Fruit fly (Drosophila melanogaster) Kc167 (cell line): ENCODE measurements around the gene GlcAT-S.

Experiments
- Myc ChIP-seq: fragments of >200 bp; optimal IDR thresholded peaks from 2 replicates; lab custom pipeline; 2017; ENCODE audit warnings: missing external identifiers
- Sin3A ChIP-seq: fragments of >200 bp; optimal IDR thresholded peaks from 2 replicates; lab custom pipeline; 2018; ENCODE audit warnings: missing external identifiers
- h ChIP-seq: fragments of >200 bp; optimal IDR thresholded peaks from 3 replicates; lab custom pipeline; 2018; ENCODE audit warnings: missing external identifiers
- insv ChIP-seq: fragments of >200 bp; optimal IDR thresholded peaks from 3 replicates; lab custom pipeline; 2018; ENCODE audit warnings: missing external identifiers
- psq ChIP-seq: fragments of >200 bp; optimal IDR thresholded peaks from 2 replicates; lab custom pipeline; 2017; ENCODE audit warnings: missing external identifiers
- ttk ChIP-seq: sonication (Bioruptor generic); optimal IDR thresholded peaks from 2 replicates; lab custom pipeline; 2017; ENCODE audit warnings: missing external identifiers

The GlcAT-S gene

dm6 chr2L:9613922-9614321, 2.3 kb upstream of the GlcAT-S start:
- TF ChIP-seq psq (lab: Kevin White, UChicago) (no peak), Myc (no peak), insv (no peak), Sin3A (lab: Kevin White, UChicago) (no peak), h (no peak), ttk (lab: Kevin White, UChicago) (no peak)

DNA sequence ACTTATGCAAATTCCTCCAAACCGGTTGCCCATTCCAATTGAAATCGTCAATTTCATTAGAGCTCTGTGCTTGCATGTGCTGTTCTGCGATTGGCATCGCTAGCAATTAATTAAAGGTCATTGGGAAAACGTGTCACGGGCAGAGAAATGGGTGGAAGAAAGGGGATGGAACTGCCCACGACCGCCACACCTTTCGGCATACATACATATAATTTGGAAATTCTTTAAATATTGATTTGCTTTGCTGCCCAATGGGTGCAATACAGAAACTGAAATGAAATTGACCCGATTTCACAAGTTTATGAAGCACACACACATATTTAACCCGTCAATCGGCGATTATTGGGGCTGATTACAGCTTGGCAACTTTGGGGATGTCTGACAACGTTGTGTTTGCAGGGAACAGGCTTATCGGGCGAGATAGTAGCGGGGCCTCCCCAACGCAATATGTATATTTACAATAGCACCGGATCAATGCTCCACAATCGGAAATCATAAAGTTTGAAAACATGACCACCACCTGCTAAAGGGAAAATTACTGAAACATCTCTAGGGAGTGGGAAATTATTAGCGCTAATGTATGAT, 1.5 kb upstream of the GlcAT-S start:
- TF ChIP-seq ttk (lab: Kevin White, UChicago), result no peak
- TF ChIP-seq Sin3A (lab: Kevin White, UChicago), result no peak

DNA sequence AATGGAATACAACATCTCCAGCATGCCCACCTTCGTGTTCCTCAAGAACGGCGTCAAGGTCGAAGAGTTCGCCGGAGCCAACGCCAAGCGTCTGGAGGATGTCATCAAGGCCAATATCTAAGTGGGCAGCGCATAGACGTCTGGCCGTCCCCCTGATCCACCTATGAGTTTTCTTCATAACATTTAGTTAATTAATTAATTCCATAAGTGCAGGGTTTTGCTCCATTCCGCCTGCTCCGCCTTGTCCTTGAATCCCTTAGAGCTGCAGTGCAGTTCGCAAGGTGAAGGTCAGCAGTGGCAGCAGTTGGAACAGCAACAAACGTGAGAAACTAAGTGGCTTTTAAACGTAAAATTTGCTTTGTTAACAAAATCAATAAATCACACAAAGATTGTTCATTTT, 708 bp upstream of the GlcAT-S start:
- TF ChIP-seq insv (no peak), Myc (no peak), Sin3A (lab: Kevin White, UChicago) (no peak), psq (lab: Kevin White, UChicago) (no peak), ttk (lab: Kevin White, UChicago) (no peak), h (no peak)

- TF ChIP-seq psq (lab: Kevin White, UChicago) (no peak), insv (no peak), ttk (lab: Kevin White, UChicago) (no peak), h (no peak), Myc (no peak), Sin3A (lab: Kevin White, UChicago) (no peak)
Observed at dm6 chr2L:9616654-9617053, 385 bp downstream of the GlcAT-S start.

- TF ChIP-seq psq (lab: Kevin White, UChicago) (no peak), ttk (lab: Kevin White, UChicago) (no peak), insv (no peak), Sin3A (lab: Kevin White, UChicago) (no peak), h (no peak), Myc (no peak)
Observed at dm6 chr2L:9617908-9618307, 1.6 kb downstream of the GlcAT-S start.

dm6 chr2L:9618871-9619270, 2.6 kb downstream of the GlcAT-S start:
- TF ChIP-seq h (no peak), ttk (lab: Kevin White, UChicago) (no peak), Myc (no peak), insv (no peak), psq (lab: Kevin White, UChicago) (no peak), Sin3A (lab: Kevin White, UChicago) (no peak)

DNA sequence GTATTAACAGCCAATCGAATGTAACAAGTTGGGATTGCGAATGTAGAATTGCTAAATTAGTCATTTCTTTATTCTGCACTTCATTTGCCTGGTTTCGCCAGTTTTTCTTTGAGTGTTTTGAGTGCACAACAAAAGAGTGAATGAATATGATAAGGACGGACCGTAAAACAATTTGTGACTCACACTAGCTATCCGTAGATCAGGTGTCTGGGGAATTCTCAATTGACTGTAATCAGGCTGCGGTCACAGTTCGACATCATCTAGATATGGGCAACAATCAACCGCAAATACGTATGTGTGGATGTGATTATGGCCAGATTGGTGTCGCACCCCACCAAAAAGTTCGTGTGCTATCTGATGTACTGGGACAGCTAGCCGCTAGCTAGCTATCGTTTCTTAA, 3.7 kb downstream of the GlcAT-S start:
- TF ChIP-seq ttk (lab: Kevin White, UChicago), result no peak
- no peak for TF ChIP-seq h
- no peak for TF ChIP-seq Sin3A (lab: Kevin White, UChicago)
- no peak for TF ChIP-seq psq (lab: Kevin White, UChicago)
- no peak for TF ChIP-seq Myc
- TF ChIP-seq insv, result no peak

- TF ChIP-seq insv (no peak), Sin3A (lab: Kevin White, UChicago) (no peak), h (no peak), Myc (no peak), ttk (lab: Kevin White, UChicago) (no peak), psq (lab: Kevin White, UChicago) (no peak)
Observed at dm6 chr2L:9625185-9625584, 8.9 kb downstream of the GlcAT-S start, which contains the start of gene CG31882. Gene CG31882 (minus strand): TSS chr2L:9625285.

DNA sequence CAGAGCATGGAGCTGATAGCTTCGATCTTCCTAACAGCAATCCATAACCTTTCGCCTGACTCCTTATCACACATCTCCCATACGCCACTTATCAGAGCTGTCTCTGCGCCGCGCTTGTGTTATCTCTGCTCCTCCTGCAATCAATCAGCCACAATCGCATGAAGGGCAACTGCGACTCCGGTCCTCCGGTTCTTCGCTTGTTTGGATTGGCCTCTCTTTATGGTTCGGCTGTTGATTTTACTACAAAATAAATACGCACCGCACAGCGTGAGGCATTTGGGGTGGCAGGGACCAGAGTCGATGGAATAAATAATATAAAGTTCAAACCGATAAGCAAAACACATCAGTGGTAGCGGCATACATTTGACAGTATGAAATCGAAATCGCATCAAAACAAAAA, 16.8 kb downstream of the GlcAT-S start:
- TF ChIP-seq h (no peak), psq (lab: Kevin White, UChicago) (no peak), Sin3A (lab: Kevin White, UChicago) (no peak), insv (no peak), ttk (lab: Kevin White, UChicago) (no peak), Myc (no peak)

DNA sequence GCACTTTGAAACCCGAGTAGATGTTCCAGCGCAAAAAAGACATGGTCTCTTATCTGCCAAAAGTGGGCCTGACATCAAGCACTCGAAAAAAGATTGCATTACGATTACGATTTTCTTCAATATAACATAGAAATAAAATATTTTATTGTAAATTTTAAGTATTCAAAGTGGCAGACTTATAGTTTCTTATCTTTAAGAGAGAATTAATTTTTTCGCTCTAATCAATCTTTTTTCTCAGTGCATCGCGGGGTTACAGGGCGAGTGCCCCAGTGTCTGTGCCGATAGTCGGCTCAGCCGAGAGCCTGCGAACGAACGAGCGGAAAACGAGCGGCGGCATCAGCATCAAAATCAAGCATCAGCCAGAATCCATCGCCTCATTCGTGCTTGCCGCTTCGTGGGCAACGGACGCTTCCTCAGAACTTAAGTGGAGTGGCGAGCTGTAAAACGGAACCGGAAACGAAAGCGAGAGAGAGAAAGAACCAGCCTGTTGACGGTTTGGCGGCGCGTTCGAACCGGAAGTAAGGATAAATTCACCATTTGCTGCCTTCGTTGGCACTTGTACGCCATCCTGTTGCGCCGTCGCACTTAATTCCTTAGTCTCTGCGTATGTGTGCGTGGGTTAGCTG, 17.7 kb downstream of the GlcAT-S start, which contains the start of gene Apoltp:
Gene Apoltp (plus strand): TSS at position 369 of the 626 bp plus-strand sequence.
- no peak for TF ChIP-seq psq (lab: Kevin White, UChicago)
- no peak for TF ChIP-seq ttk (lab: Kevin White, UChicago)
- no peak for TF ChIP-seq Sin3A (lab: Kevin White, UChicago)
- no peak for TF ChIP-seq Myc
- no peak for TF ChIP-seq h
- no peak for TF ChIP-seq insv

dm6 chr2L:9656300-9656699, 40.0 kb downstream of the GlcAT-S start, which contains the start of gene CG33299:
Gene CG33299 (plus strand): TSS chr2L:9656600.
- no peak for TF ChIP-seq Sin3A (lab: Kevin White, UChicago)
- TF ChIP-seq ttk (lab: Kevin White, UChicago), result no peak
- TF ChIP-seq h, result no peak
- TF ChIP-seq insv, result no peak
- no peak for TF ChIP-seq Myc

DNA sequence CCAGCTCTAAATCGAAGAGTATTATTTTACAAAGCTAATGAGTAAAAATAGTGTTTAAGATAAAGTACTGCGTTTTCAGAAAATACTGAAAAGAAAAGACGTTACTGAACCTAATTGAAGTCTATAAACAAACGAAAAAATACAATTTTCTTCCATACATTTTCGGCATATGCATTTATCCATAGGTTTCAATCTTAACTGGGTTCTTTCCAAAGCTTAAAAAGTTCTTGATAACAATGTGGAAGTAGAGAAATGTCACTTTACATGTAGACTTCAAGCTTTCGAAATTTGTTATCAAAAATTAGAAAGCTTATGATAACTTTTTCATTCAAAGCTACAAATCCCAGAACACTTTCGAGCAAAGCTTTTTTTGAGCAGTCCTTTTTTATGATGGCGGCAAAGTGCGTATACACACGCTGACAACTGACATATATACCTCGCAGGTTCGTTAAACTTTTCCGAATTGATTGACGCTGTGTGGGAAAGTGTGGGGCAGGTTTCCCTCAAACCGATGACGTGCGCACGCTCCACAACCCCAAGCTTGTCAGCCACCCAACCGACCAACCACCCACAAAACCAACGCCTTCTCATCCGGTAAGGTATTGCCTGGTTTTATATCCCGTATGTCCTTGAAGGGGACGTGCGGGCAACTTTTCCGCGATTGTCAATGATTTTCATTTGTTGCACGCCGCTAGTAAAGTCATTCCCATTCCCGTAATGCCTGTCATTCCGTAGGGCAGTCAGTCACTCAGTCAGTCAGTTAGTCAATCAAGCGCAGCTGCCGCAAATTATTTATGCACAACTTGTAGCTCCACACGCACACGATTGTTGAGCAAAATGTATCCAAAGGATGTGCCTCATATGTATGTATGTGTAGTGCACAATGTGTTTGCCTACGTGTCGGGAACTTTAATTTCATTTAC, 41.3 kb downstream of the GlcAT-S start:
- TF ChIP-seq h, result no peak
- no peak for TF ChIP-seq ttk (lab: Kevin White, UChicago)
- TF ChIP-seq psq (lab: Kevin White, UChicago), result no peak
- TF ChIP-seq Sin3A (lab: Kevin White, UChicago), result no peak
- TF ChIP-seq insv, result no peak
- TF ChIP-seq Myc, result no peak
